Worm (Caenorhabditis elegans): ENCODE measurements around the gene srv-6.

DNA sequence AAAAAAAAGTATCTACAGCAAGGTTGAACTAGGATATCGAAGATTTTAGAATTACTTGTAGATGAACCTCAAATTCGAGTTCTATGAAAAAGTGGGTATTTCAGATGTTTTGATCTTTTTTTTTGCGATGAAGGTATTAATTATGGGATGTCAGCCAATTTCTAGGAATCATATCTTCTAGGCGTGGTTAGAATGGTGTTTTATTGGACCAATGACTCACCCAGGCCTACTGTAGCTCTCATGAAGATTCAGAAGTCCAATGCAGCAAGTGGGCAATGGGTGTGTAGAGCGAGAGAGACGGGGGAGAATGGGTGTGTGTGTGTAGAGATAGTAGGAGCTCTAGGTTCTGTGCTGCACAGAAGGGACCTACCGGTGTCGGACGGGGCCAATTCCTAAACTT is 34.7 kb upstream of the srv-6 start:
- TF ChIP-seq him-1 (tag; optimal IDR thresholded peaks at IDR 0.05) (no peak), W03F9.2 (tag; optimal IDR thresholded peaks at IDR 0.05) (no peak), dao-5 (tag; optimal IDR thresholded peaks at IDR 0.05) (no peak)

All from whole organism, L4/young adult.